Worm (Caenorhabditis elegans) whole organism, L3 larva: ENCODE results near the gene lgc-4.

Source experiments
- R02D3.7 ChIP-seq: fragments of 150-350 bp; optimal IDR thresholded peaks from 2 replicates; lab custom pipeline; 2014; ENCODE audit warnings: missing biosample characterization, missing genetic modification characterization
- ZK546.5 ChIP-seq: sonication (generic microtip); optimal IDR thresholded peaks from 2 replicates; lab custom pipeline; 2017; ENCODE audit warnings: missing biosample characterization, missing genetic modification characterization
- aly-2 ChIP-seq: fragments of 150-350 bp; optimal IDR thresholded peaks from 2 replicates; lab custom pipeline; 2014; ENCODE audit warnings: missing biosample characterization, missing genetic modification characterization
- ceh-16 ChIP-seq: sonication (generic microtip); optimal IDR thresholded peaks from 2 replicates; lab custom pipeline; 2017; ENCODE audit warnings: missing biosample characterization, missing genetic modification characterization
- ceh-28 ChIP-seq: fragments of 150-350 bp; optimal IDR thresholded peaks from 2 replicates; lab custom pipeline; 2014; ENCODE audit warnings: missing biosample characterization, missing genetic modification reagents, missing genetic modification characterization
- ceh-82 ChIP-seq: fragments of 150-350 bp; optimal IDR thresholded peaks from 2 replicates; lab custom pipeline; 2014; ENCODE audit warnings: missing biosample characterization, missing genetic modification characterization
- egl-27 ChIP-seq: sonication (generic microtip); optimal IDR thresholded peaks from 4 replicates; lab custom pipeline; 2017; ENCODE audit warnings: missing biosample characterization, missing genetic modification reagents, missing genetic modification characterization
- egl-5 ChIP-seq: fragments of 150-350 bp; optimal IDR thresholded peaks from 2 replicates; lab custom pipeline; 2017; ENCODE audit warnings: missing biosample characterization, missing genetic modification reagents, missing genetic modification characterization, inconsistent platforms
- elt-1 ChIP-seq: fragments of 150-350 bp; optimal IDR thresholded peaks from 2 replicates; lab custom pipeline; 2014; ENCODE audit warnings: missing biosample characterization, missing genetic modification characterization
- elt-2 ChIP-seq: sonication (generic microtip); optimal IDR thresholded peaks from 2 replicates; lab custom pipeline; 2016; ENCODE audit warnings: missing genetic modification reagents, mild to moderate bottlenecking, missing genetic modification characterization, missing compliant biosample characterization
- eor-1 ChIP-seq, 2 experiments: fragments of 150-350 bp; optimal IDR thresholded peaks; 2 replicates each; lab custom pipeline; 2014 to 2018; ENCODE audit warnings: missing biosample characterization in 2 of 2, missing genetic modification characterization in 2 of 2
- fkh-10 ChIP-seq: sonication (generic microtip); optimal IDR thresholded peaks from 2 replicates; lab custom pipeline; 2017; ENCODE audit warnings: missing biosample characterization, missing genetic modification reagents, missing genetic modification characterization
- fkh-2 ChIP-seq: fragments of 150-350 bp; optimal IDR thresholded peaks from 2 replicates; lab custom pipeline; 2014; ENCODE audit warnings: missing biosample characterization, missing genetic modification reagents, missing genetic modification characterization
- fos-1 ChIP-seq: fragments of 150-350 bp; optimal IDR thresholded peaks from 2 replicates; lab custom pipeline; 2014; ENCODE audit warnings: missing biosample characterization, missing genetic modification characterization
- hmg-11 ChIP-seq: sonication (generic microtip); optimal IDR thresholded peaks from 2 replicates; lab custom pipeline; 2016; ENCODE audit warnings: missing genetic modification characterization, missing compliant biosample characterization
- jun-1 ChIP-seq: fragments of 150-350 bp; optimal IDR thresholded peaks from 2 replicates; lab custom pipeline; 2014; ENCODE audit warnings: missing biosample characterization, missing genetic modification reagents, missing genetic modification characterization
- lin-39 ChIP-seq: fragments of 150-350 bp; optimal IDR thresholded peaks from 2 replicates; lab custom pipeline; 2018; ENCODE audit warnings: missing biosample characterization, missing genetic modification reagents, missing genetic modification characterization
- lsy-12 ChIP-seq: sonication (generic microtip); optimal IDR thresholded peaks from 2 replicates; lab custom pipeline; 2016; ENCODE audit warnings: mild to moderate bottlenecking, missing genetic modification characterization, missing compliant biosample characterization
- mdl-1 ChIP-seq: fragments of 150-350 bp; optimal IDR thresholded peaks from 2 replicates; lab custom pipeline; 2014; ENCODE audit warnings: missing biosample characterization, missing genetic modification characterization
- nhr-11 ChIP-seq: fragments of 150-350 bp; optimal IDR thresholded peaks from 2 replicates; lab custom pipeline; 2014; ENCODE audit warnings: missing biosample characterization, missing genetic modification characterization
- nhr-12 ChIP-seq: fragments of 150-350 bp; optimal IDR thresholded peaks from 2 replicates; lab custom pipeline; 2014; ENCODE audit warnings: missing biosample characterization, missing genetic modification characterization
- nhr-23 ChIP-seq: fragments of 150-350 bp; optimal IDR thresholded peaks from 2 replicates; lab custom pipeline; 2014; ENCODE audit warnings: missing biosample characterization, missing genetic modification reagents, missing genetic modification characterization
- nhr-237 ChIP-seq: fragments of 150-350 bp; optimal IDR thresholded peaks from 2 replicates; lab custom pipeline; 2014; ENCODE audit warnings: missing biosample characterization, missing genetic modification characterization
- nhr-25 ChIP-seq: sonication (generic microtip); optimal IDR thresholded peaks from 2 replicates; lab custom pipeline; 2017; ENCODE audit warnings: missing biosample characterization, missing genetic modification characterization
- nhr-43 ChIP-seq: sonication (generic microtip); optimal IDR thresholded peaks from 2 replicates; lab custom pipeline; 2016; ENCODE audit warnings: mild to moderate bottlenecking, missing genetic modification characterization, missing compliant biosample characterization; ENCODE audit not compliant: poor library complexity, severe bottlenecking
- nhr-67 ChIP-seq: fragments of 150-350 bp; optimal IDR thresholded peaks from 2 replicates; lab custom pipeline; 2014; ENCODE audit warnings: missing biosample characterization, missing genetic modification characterization
- nhr-77 ChIP-seq: fragments of 150-350 bp; optimal IDR thresholded peaks from 2 replicates; lab custom pipeline; 2014; ENCODE audit warnings: missing biosample characterization, missing genetic modification characterization
- sea-2 ChIP-seq: fragments of 150-350 bp; sonication (generic microtip); optimal IDR thresholded peaks from 4 replicates; lab custom pipeline; 2014; ENCODE audit warnings: missing biosample characterization, missing genetic modification reagents, missing genetic modification characterization
- skn-1 ChIP-seq: fragments of 150-350 bp; optimal IDR thresholded peaks from 2 replicates; lab custom pipeline; 2014; ENCODE audit warnings: missing biosample characterization, missing genetic modification characterization
- snpc-4 ChIP-seq: fragments of 150-350 bp; optimal IDR thresholded peaks from 2 replicates; lab custom pipeline; 2014; ENCODE audit warnings: missing biosample characterization, missing genetic modification characterization
- tbx-2 ChIP-seq: sonication (generic microtip); optimal IDR thresholded peaks from 2 replicates; lab custom pipeline; 2016; ENCODE audit warnings: mild to moderate bottlenecking, missing genetic modification characterization, missing compliant biosample characterization
- unc-39 ChIP-seq: sonication (generic microtip); optimal IDR thresholded peaks from 4 replicates; lab custom pipeline; 2017; ENCODE audit warnings: missing biosample characterization, missing genetic modification characterization
- unc-62 ChIP-seq: fragments of 150-350 bp; sonication (generic microtip); optimal IDR thresholded peaks from 4 replicates; lab custom pipeline; 2014; ENCODE audit warnings: missing biosample characterization, missing genetic modification reagents, missing genetic modification characterization
- zag-1 ChIP-seq: fragments of 150-350 bp; optimal IDR thresholded peaks from 2 replicates; lab custom pipeline; 2014; ENCODE audit warnings: missing biosample characterization, missing genetic modification characterization
- ztf-11 ChIP-seq: fragments of 150-350 bp; optimal IDR thresholded peaks from 2 replicates; lab custom pipeline; 2014; ENCODE audit warnings: missing biosample characterization, missing genetic modification characterization
- ztf-4 ChIP-seq: fragments of 150-350 bp; optimal IDR thresholded peaks from 2 replicates; lab custom pipeline; 2014; ENCODE audit warnings: missing biosample characterization, missing genetic modification characterization

Gene lgc-4

DNA sequence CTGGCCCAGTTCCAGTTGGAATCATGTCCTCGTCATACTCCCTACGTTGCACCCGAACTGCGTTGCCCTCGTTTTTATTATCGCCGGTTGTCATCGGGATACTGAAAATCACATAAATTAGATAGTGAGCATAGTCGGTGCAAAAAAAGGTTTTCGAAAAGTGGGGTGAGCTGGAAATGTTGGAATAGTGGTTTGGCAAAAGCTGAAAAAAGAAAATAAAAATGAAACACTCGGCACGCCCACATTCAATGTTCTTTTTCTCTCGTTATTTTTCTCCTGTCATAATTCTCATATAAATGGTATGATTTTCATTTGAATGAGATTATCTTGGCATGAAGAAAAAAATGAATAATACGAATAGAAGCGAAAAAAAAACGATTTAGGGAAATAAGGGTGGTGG, 22.2 kb upstream of the lgc-4 start, which contains the start of gene F18G5.6:
Gene F18G5.6, minus strand, starts transcription at position 101 of the 400 bp plus-strand sequence.
- TF ChIP-seq zag-1 (tag; lab: Kevin White, UChicago) (no peak), ceh-28 (tag; lab: Kevin White, UChicago) (no peak), nhr-67 (tag; lab: Kevin White, UChicago) (no peak), eor-1 (tag; optimal IDR thresholded peaks at IDR 0.05; lab: Kevin White, UChicago) (no peak), ceh-82 (no peak), ztf-4 (tag; lab: Kevin White, UChicago) (no peak), ztf-11 (no peak)

DNA sequence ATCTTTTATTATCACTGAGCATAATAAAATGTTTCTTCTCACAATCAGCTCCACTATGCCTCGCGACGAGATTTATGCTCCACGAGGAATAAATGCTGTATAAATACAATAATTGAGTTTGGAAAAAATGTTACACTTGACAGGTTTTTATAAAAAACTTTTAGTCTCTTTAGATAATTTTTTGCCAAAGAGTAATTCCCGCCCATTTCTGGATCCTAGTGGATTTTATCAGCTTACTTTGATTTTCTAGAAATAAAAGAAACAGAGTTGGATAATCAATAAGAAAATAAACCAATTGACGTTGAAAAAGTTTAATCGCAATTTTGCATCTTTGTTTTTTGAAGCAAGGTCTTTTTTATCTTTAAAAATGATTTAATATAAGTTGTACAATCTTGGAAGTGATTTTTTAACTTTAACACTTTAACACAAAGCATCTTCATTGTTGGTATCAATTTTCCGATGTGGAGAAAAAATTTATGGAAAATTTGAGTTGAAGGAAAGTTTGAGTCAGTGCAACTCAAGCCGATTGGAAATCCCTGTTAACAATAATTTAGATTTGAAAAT, 19.7 kb upstream of the lgc-4 start:
- TF ChIP-seq ceh-16 (tag; lab: Kevin White, UChicago) = no peak
- TF ChIP-seq elt-2 (tag; lab: Kevin White, UChicago) = peak; percentile 33

DNA sequence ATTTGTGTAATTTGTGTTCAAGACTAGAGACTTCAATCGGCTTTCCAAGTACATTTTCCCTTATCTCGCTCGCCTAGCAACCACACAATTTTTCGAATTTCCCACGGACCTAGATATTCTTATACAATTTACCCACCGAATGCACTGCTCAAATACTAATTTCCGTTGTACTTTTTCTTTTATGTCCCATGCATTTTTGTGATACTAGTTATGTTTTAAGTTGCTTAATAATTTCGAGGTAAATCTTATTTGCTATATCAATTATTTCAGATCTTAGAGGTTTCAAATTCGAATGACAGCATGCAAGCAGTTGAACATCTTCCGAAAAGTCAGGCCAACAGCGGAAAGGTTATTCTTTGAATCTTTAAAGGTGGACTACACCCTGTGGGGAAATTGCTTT, 17.5 kb upstream of the lgc-4 start, which contains the start of gene F18G5.1:
Gene F18G5.1, plus strand, starts transcription at position 301 of the 400 bp plus-strand sequence.
- TF ChIP-seq nhr-77 (tag; lab: Kevin White, UChicago) = no peak
- TF ChIP-seq ceh-28 (tag; lab: Kevin White, UChicago) = no peak
- no peak for TF ChIP-seq ceh-82
- no peak for TF ChIP-seq aly-2 (tag; lab: Kevin White, UChicago)
- TF ChIP-seq nhr-237 (tag; lab: Kevin White, UChicago) = no peak
- no peak for TF ChIP-seq fos-1 (tag; lab: Kevin White, UChicago)
- TF ChIP-seq nhr-25 (tag; lab: Kevin White, UChicago) = no peak

DNA sequence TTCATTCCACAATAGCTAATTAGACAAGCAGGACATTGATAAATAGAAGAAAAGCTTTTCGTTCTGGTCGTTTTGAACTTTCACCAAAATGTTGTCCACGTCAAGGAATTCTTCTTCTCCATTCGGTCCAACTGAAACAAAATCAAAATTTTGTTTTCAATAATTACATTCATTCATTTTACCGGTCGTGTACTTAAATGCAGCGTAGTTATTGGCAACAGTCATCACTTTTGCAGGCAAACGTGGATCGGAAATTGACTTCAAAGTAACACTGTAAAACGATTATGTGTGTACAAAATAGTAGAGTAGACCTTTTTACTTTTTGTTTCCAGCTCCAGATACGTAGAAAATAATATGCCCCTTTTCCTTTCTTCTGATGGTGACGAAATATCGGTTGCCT, 14.0 kb upstream of the lgc-4 start:
- TF ChIP-seq egl-5 (tag; lab: Kevin White, UChicago) (no peak), hmg-11 (tag; lab: Kevin White, UChicago) (no peak)

DNA sequence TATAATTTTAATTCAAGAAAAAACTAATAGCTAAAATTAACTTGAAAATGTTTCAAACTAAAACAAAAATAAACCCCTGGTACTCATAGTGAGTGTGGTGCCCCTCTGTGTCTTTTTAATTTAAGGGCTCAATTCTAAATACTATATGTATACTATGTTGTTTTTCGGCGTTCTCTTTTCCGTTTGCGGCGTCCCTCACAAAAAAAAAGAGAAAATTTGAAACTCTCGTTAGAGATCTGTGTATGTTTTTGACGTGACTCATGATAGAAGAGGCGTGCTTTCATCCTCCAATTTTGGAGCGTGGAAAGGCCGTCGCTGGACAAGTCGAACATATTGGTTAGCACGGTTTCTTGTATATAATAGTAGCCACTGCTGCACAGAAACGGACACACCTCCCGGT, 9.5 kb upstream of the lgc-4 start, which contains the start of gene pes-8:
Gene pes-8, plus strand, starts transcription at position 301 of the 400 bp plus-strand sequence.
- TF ChIP-seq ztf-11 (no peak), mdl-1 (tag; lab: Kevin White, UChicago) (no peak), tbx-2 (tag; lab: Kevin White, UChicago) (no peak), fos-1 (tag; lab: Kevin White, UChicago) (no peak), lsy-12 (tag; lab: Kevin White, UChicago) (no peak), eor-1 (tag; optimal IDR thresholded peaks at IDR 0.05; lab: Kevin White, UChicago) (no peak), elt-2 (tag; lab: Kevin White, UChicago) (no peak), snpc-4 (no peak), ceh-28 (tag; lab: Kevin White, UChicago) (no peak), aly-2 (tag; lab: Kevin White, UChicago) (no peak), ztf-4 (tag; lab: Kevin White, UChicago) (no peak), nhr-43 (tag; lab: Kevin White, UChicago) (no peak), zag-1 (tag; lab: Kevin White, UChicago) (no peak), skn-1 (tag; lab: Kevin White, UChicago) (no peak), R02D3.7 (no peak), egl-27 (tag; lab: Kevin White, UChicago) (no peak), jun-1 (tag; lab: Kevin White, UChicago) (no peak), fkh-2 (tag; lab: Kevin White, UChicago) (no peak), lin-39 (tag; lab: Kevin White, UChicago) (no peak), nhr-12 (no peak)

DNA sequence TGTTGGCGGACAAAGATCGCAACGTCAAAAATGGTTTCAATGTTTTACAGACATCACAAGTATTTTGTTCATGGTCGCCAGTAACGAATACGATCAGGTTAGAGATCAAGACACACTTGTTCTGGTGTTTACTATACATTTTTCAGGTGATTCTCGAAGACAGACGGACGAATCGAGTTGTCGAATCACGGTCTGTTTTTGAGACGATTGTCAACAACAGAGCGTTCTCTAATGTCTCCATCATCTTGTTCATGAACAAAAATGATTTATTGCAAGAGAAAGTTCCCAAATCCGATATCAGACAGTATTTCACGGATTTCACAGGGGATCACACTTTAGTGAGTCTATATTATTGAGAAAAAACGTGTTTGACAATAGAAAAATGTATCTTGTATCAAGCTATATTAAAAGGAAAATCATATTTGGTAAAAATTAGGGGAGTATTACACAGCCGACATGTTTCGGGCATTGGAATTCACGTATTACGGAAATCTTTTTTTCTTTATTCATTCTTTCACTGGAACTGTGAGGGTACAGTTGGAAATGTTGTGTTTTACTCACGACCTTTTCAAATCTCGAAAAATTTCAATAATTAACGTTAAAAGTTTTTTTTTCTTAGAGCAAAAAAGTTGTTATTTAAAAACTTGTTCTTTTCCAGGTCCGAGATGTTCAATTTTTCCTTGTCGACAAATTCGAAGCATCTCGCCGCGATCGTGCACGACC, 6.2 kb upstream of the lgc-4 start:
- no peak for TF ChIP-seq ceh-82
- no peak for TF ChIP-seq ztf-4 (tag; lab: Kevin White, UChicago)
- TF ChIP-seq unc-62 (GFP tag; lab: Kevin White, UChicago) = no peak
- TF ChIP-seq ceh-16 (tag; lab: Kevin White, UChicago) = no peak
- no peak for TF ChIP-seq sea-2 (GFP tag; lab: Kevin White, UChicago)
- TF ChIP-seq ztf-11 = no peak
- no peak for TF ChIP-seq snpc-4
- no peak for TF ChIP-seq nhr-23
- no peak for TF ChIP-seq hmg-11 (tag; lab: Kevin White, UChicago)
- no peak for TF ChIP-seq ZK546.5 (tag; lab: Kevin White, UChicago)
- no peak for TF ChIP-seq nhr-237 (tag; lab: Kevin White, UChicago)
- no peak for TF ChIP-seq tbx-2 (tag; lab: Kevin White, UChicago)
- TF ChIP-seq lin-39 (tag; lab: Kevin White, UChicago) = no peak
- TF ChIP-seq nhr-11 (tag; lab: Kevin White, UChicago) = no peak
- TF ChIP-seq unc-39 (tag; lab: Kevin White, UChicago) = no peak
- TF ChIP-seq elt-1 (tag; lab: Kevin White, UChicago) = no peak
- no peak for TF ChIP-seq lsy-12 (tag; lab: Kevin White, UChicago)
- no peak for TF ChIP-seq mdl-1 (tag; lab: Kevin White, UChicago)
- no peak for TF ChIP-seq fkh-10 (GFP tag; lab: Kevin White, UChicago)
